Worm (Caenorhabditis elegans) whole organism, L3 larva: Measurements from ENCODE around the gene F35H8.4.

ENCODE experiments used
- R02D3.7 ChIP-seq: fragments of 150-350 bp; optimal IDR thresholded peaks from 2 replicates; lab custom pipeline; 2014; ENCODE audit warnings: missing biosample characterization, missing genetic modification characterization
- aly-2 ChIP-seq: fragments of 150-350 bp; optimal IDR thresholded peaks from 2 replicates; lab custom pipeline; 2014; ENCODE audit warnings: missing biosample characterization, missing genetic modification characterization
- ama-1 ChIP-seq: fragments of 150-350 bp; optimal IDR thresholded peaks from 2 replicates; lab custom pipeline; 2018
- ceh-28 ChIP-seq: fragments of 150-350 bp; optimal IDR thresholded peaks from 2 replicates; lab custom pipeline; 2014; ENCODE audit warnings: missing biosample characterization, missing genetic modification reagents, missing genetic modification characterization
- egl-5 ChIP-seq: fragments of 150-350 bp; optimal IDR thresholded peaks from 2 replicates; lab custom pipeline; 2017; ENCODE audit warnings: missing biosample characterization, missing genetic modification reagents, missing genetic modification characterization, inconsistent platforms
- elt-1 ChIP-seq: fragments of 150-350 bp; optimal IDR thresholded peaks from 2 replicates; lab custom pipeline; 2014; ENCODE audit warnings: missing biosample characterization, missing genetic modification characterization
- elt-2 ChIP-seq: sonication (generic microtip); optimal IDR thresholded peaks from 2 replicates; lab custom pipeline; 2016; ENCODE audit warnings: missing genetic modification reagents, mild to moderate bottlenecking, missing genetic modification characterization, missing compliant biosample characterization
- eor-1 ChIP-seq, 2 experiments: fragments of 150-350 bp; optimal IDR thresholded peaks; 2 replicates each; lab custom pipeline; 2014 to 2018; ENCODE audit warnings: missing biosample characterization in 2 of 2, missing genetic modification characterization in 2 of 2
- fkh-10 ChIP-seq: sonication (generic microtip); optimal IDR thresholded peaks from 2 replicates; lab custom pipeline; 2017; ENCODE audit warnings: missing biosample characterization, missing genetic modification reagents, missing genetic modification characterization
- hmg-11 ChIP-seq: sonication (generic microtip); optimal IDR thresholded peaks from 2 replicates; lab custom pipeline; 2016; ENCODE audit warnings: missing genetic modification characterization, missing compliant biosample characterization
- jun-1 ChIP-seq: fragments of 150-350 bp; optimal IDR thresholded peaks from 2 replicates; lab custom pipeline; 2014; ENCODE audit warnings: missing biosample characterization, missing genetic modification reagents, missing genetic modification characterization
- lin-15B ChIP-seq: fragments of 150-350 bp; optimal IDR thresholded peaks from 2 replicates; lab custom pipeline; 2014; ENCODE audit warnings: missing biosample characterization, missing genetic modification characterization
- lsy-12 ChIP-seq: sonication (generic microtip); optimal IDR thresholded peaks from 2 replicates; lab custom pipeline; 2016; ENCODE audit warnings: mild to moderate bottlenecking, missing genetic modification characterization, missing compliant biosample characterization
- mdl-1 ChIP-seq: fragments of 150-350 bp; optimal IDR thresholded peaks from 2 replicates; lab custom pipeline; 2014; ENCODE audit warnings: missing biosample characterization, missing genetic modification characterization
- nfya-1 ChIP-seq: sonication (generic microtip); optimal IDR thresholded peaks from 2 replicates; lab custom pipeline; 2017; ENCODE audit warnings: missing genetic modification characterization, mild to moderate bottlenecking, missing compliant biosample characterization, antibody characterized with exemption, moderate library complexity; ENCODE audit not compliant: insufficient read depth
- nhr-11 ChIP-seq: fragments of 150-350 bp; optimal IDR thresholded peaks from 2 replicates; lab custom pipeline; 2014; ENCODE audit warnings: missing biosample characterization, missing genetic modification characterization
- nhr-23 ChIP-seq: fragments of 150-350 bp; optimal IDR thresholded peaks from 2 replicates; lab custom pipeline; 2014; ENCODE audit warnings: missing biosample characterization, missing genetic modification reagents, missing genetic modification characterization
- nhr-237 ChIP-seq: fragments of 150-350 bp; optimal IDR thresholded peaks from 2 replicates; lab custom pipeline; 2014; ENCODE audit warnings: missing biosample characterization, missing genetic modification characterization
- nhr-25 ChIP-seq: sonication (generic microtip); optimal IDR thresholded peaks from 2 replicates; lab custom pipeline; 2017; ENCODE audit warnings: missing biosample characterization, missing genetic modification characterization
- nhr-43 ChIP-seq: sonication (generic microtip); optimal IDR thresholded peaks from 2 replicates; lab custom pipeline; 2016; ENCODE audit warnings: mild to moderate bottlenecking, missing genetic modification characterization, missing compliant biosample characterization; ENCODE audit not compliant: poor library complexity, severe bottlenecking
- nhr-67 ChIP-seq: fragments of 150-350 bp; optimal IDR thresholded peaks from 2 replicates; lab custom pipeline; 2014; ENCODE audit warnings: missing biosample characterization, missing genetic modification characterization
- nhr-77 ChIP-seq: fragments of 150-350 bp; optimal IDR thresholded peaks from 2 replicates; lab custom pipeline; 2014; ENCODE audit warnings: missing biosample characterization, missing genetic modification characterization
- pha-4 ChIP-seq: fragments of 150-350 bp; optimal IDR thresholded peaks from 2 replicates; lab custom pipeline; 2014; ENCODE audit warnings: missing biosample characterization, missing genetic modification reagents, missing genetic modification characterization
- pqm-1 ChIP-seq: fragments of 150-350 bp; optimal IDR thresholded peaks from 2 replicates; lab custom pipeline; 2017; ENCODE audit warnings: missing biosample characterization, missing genetic modification characterization, inconsistent platforms
- sea-2 ChIP-seq: fragments of 150-350 bp; sonication (generic microtip); optimal IDR thresholded peaks from 4 replicates; lab custom pipeline; 2014; ENCODE audit warnings: missing biosample characterization, missing genetic modification reagents, missing genetic modification characterization
- skn-1 ChIP-seq: fragments of 150-350 bp; optimal IDR thresholded peaks from 2 replicates; lab custom pipeline; 2014; ENCODE audit warnings: missing biosample characterization, missing genetic modification characterization
- snpc-4 ChIP-seq: fragments of 150-350 bp; optimal IDR thresholded peaks from 2 replicates; lab custom pipeline; 2014; ENCODE audit warnings: missing biosample characterization, missing genetic modification characterization
- tbx-2 ChIP-seq: sonication (generic microtip); optimal IDR thresholded peaks from 2 replicates; lab custom pipeline; 2016; ENCODE audit warnings: mild to moderate bottlenecking, missing genetic modification characterization, missing compliant biosample characterization
- unc-62 ChIP-seq: fragments of 150-350 bp; sonication (generic microtip); optimal IDR thresholded peaks from 4 replicates; lab custom pipeline; 2014; ENCODE audit warnings: missing biosample characterization, missing genetic modification reagents, missing genetic modification characterization
- ztf-11 ChIP-seq: fragments of 150-350 bp; optimal IDR thresholded peaks from 2 replicates; lab custom pipeline; 2014; ENCODE audit warnings: missing biosample characterization, missing genetic modification characterization

Gene F35H8.4

DNA sequence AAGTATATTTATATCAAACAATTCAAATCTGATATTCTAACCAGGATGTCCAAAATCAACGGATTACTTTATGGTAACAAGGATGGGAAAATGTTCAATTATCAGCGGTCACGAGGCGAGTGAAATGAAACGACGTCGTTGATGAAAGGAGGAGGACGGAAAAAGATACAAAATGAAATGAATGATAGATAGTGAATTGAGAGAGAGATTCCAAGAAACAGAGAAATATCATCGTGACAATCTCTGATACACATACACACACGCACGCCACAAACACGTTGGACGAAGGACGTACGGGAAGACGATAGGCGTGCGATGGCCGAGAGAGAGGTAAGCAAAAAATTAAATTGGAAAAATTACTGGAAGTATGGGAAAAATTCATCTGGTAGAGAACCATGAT lies 41.2 kb upstream of the F35H8.4 start:
- TF ChIP-seq ztf-11 (no peak), lin-15B (no peak), ama-1 (lab: Kevin White, UChicago) (peak; percentile 81), fkh-10 (GFP tag; lab: Kevin White, UChicago) (no peak), nhr-237 (tag; lab: Kevin White, UChicago) (no peak), mdl-1 (tag; lab: Kevin White, UChicago) (peak; percentile 91), pha-4 (tag; lab: Kevin White, UChicago) (peak; percentile 28), tbx-2 (tag; lab: Kevin White, UChicago) (peak; percentile 33), nhr-43 (tag; lab: Kevin White, UChicago) (peak; percentile 80), unc-62 (GFP tag; lab: Kevin White, UChicago) (peak; percentile 30), eor-1 (tag; optimal IDR thresholded peaks at IDR 0.05; lab: Kevin White, UChicago) (no peak), elt-2 (peak; percentile 71), ceh-28 (tag; lab: Kevin White, UChicago) (peak; percentile 24), jun-1 (tag; lab: Kevin White, UChicago) (peak; percentile 70), nhr-23 (tag; lab: Kevin White, UChicago) (peak; percentile 91), nhr-25 (tag; lab: Kevin White, UChicago) (peak; percentile 91), skn-1 (peak; percentile 2), R02D3.7 (tag; lab: Kevin White, UChicago) (no peak), nhr-11 (tag; lab: Kevin White, UChicago) (peak; percentile 71), pqm-1 (tag; lab: Kevin White, UChicago) (peak; percentile 71), nhr-77 (tag; lab: Kevin White, UChicago) (no peak), lsy-12 (tag; lab: Kevin White, UChicago) (peak; percentile 39), nfya-1 (tag; lab: Kevin White, UChicago) (peak; percentile 53)

DNA sequence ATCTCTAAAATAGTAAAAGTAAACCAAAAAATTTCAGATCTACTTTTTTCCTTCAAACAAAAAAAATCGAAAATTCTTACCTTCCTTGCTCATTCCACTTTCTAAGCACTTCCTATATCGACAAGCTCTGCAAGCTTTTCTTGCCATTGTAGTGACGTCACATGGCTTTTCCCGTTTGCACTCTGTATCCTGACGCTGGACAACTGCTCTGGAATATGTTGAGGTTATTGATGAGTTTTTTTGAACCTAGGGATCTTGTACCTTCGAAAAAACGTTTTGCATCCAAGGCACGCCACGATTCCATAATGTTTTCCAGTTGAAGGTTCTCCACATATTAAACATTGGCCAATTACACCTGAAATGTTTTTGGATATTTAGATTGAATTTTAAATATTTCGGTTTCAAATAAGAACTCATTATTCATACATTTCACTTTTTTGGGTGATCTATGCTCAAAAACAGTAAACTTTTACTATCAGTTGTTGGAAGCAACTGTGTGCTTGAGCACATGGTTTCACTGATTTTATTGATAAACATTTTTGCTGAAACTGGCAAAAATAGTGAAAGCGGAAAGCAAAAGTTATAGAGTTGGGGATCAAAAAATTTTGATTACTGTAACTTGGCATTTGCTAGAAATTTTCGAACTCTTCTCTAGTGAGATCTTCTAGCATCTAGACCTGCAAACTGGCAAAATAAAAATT lies 40.3 kb upstream of the F35H8.4 start:
- peak; percentile 48 for TF ChIP-seq pha-4 (tag; lab: Kevin White, UChicago)
- no peak for TF ChIP-seq sea-2 (GFP tag; lab: Kevin White, UChicago)
- peak; percentile 37 for TF ChIP-seq elt-2
- TF ChIP-seq nhr-43 (tag; lab: Kevin White, UChicago), result peak; percentile 0
- peak; percentile 91 for TF ChIP-seq pqm-1 (tag; lab: Kevin White, UChicago)
- TF ChIP-seq egl-5 (tag; lab: Kevin White, UChicago), result no peak
- TF ChIP-seq ama-1 (lab: Kevin White, UChicago), result peak; percentile 66

DNA sequence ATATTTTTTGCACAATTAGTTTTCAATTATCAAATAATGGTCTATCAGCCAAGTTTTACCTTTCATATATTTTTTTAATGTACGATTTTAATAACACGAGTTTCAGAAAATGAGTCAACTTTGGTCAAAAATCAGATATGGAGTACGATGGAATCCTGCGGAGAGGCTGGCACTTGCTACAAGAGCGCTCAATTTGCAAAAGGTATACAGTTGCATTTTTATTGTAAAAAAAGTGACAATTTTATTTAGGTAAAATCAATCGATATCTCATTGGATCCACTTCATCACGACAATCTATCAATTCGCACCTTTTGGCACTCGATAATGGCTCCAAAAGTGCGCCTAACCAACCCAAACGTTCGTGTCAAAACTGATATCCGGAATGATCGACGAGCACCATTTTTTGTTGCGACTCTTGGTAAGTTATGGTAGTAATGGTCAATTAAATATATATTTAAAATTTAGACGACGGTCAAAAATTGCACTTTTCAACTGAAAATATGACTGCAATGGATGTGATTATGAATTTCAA lies 37.8 kb upstream of the F35H8.4 start, which contains the start of gene mrpl-53:
Gene mrpl-53 (plus strand): TSS at position 107 of the 532 bp plus-strand sequence.
- TF ChIP-seq nhr-11 (tag; lab: Kevin White, UChicago) (no peak), nhr-23 (tag; lab: Kevin White, UChicago) (peak; percentile 16)

ce11 chrII:9596401-9596800 lies 36.6 kb upstream of the F35H8.4 start, which contains the start of gene E02H1.6:
Gene E02H1.6 (plus strand): TSS chrII:9596701.
- TF ChIP-seq sea-2 (GFP tag; lab: Kevin White, UChicago), result no peak
- no peak for TF ChIP-seq nhr-77 (tag; lab: Kevin White, UChicago)
- TF ChIP-seq egl-5 (tag; lab: Kevin White, UChicago), result no peak
- no peak for TF ChIP-seq nhr-23 (tag; lab: Kevin White, UChicago)
- no peak for TF ChIP-seq lsy-12 (tag; lab: Kevin White, UChicago)
- no peak for TF ChIP-seq aly-2 (tag; lab: Kevin White, UChicago)
- no peak for TF ChIP-seq ztf-11

DNA sequence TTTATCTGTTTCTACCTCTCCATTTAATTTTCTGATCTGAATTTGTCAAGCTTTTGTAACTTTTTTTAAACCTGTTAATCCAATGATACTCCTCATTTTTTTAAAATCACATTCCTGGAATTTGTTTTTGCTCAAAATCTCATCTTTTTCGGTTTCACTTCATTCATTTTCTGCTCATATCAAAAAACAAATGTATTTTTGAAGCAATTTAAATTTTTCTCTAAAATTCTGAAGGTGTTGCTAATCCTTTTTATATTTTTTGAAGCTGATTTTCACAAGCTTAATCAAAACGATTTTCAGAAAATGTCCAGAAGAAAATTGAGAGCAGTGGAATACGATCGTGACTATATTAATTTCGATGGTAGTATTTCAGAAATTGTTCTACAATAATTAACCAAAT lies 35.1 kb upstream of the F35H8.4 start, which contains the start of gene E02H1.5:
Gene E02H1.5 (plus strand): TSS at position 301 of the 400 bp plus-strand sequence.
- no peak for TF ChIP-seq snpc-4 (tag; lab: Kevin White, UChicago)
- TF ChIP-seq elt-1 (tag; lab: Kevin White, UChicago), result no peak
- no peak for TF ChIP-seq nhr-237 (tag; lab: Kevin White, UChicago)
- no peak for TF ChIP-seq hmg-11 (tag; lab: Kevin White, UChicago)
- no peak for TF ChIP-seq nhr-67 (tag; lab: Kevin White, UChicago)
